Fruit fly (Drosophila melanogaster): ENCODE measurements around the gene CG43335.

Gene CG43335

DNA sequence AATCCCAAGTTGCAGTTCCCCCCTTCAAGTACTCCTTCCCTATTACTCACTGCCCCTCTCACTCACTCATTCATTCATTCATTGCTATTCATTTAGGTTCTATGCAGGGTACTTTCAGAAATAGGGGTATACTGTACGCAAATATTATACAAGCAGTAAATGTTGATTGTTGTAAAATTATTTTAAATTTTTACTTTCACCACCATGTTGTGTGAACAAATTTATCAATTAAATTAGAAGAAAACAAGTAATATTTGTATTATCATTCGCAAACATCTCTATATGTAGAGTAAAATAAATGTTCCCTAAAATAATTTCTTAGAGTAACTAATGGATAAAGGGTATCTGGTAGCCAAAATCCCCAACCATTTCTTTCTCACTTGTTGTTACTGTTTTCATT is 15.0 kb downstream of the CG43335 start (continued):
- TF ChIP-seq Ets21C (GFP tag; optimal IDR thresholded peaks at IDR 0.05) (no peak), cyc (GFP tag; optimal IDR thresholded peaks at IDR 0.05) (no peak), Sox102F (GFP tag; optimal IDR thresholded peaks at IDR 0.05) (no peak), topi (GFP tag; optimal IDR thresholded peaks at IDR 0.05) (peak; percentile 24), CG6163 (GFP tag; IDR thresholded peaks at IDR 0.05) (no peak), CG34406 (GFP tag; optimal IDR thresholded peaks at IDR 0.05) (peak; percentile 7), CG10631 (GFP tag; optimal IDR thresholded peaks at IDR 0.05) (peak; percentile 56), CG7368 (GFP tag; optimal IDR thresholded peaks at IDR 0.05) (no peak), CG8632 (GFP tag; optimal IDR thresholded peaks at IDR 0.05) (peak; percentile 28), CG4318 (GFP tag; optimal IDR thresholded peaks at IDR 0.05) (no peak), CG11902 (GFP tag; optimal IDR thresholded peaks at IDR 0.05) (no peak), Eip78C (GFP tag) (peak; percentile 74), CG31627 (GFP tag; optimal IDR thresholded peaks at IDR 0.05) (peak; percentile 18), dsx (GFP tag; optimal IDR thresholded peaks at IDR 0.05; ENCODE audit: poor library complexity, severe bottlenecking) (peak; percentile 20), spab (GFP tag; optimal IDR thresholded peaks at IDR 0.05) (peak; percentile 47), CG6276 (GFP tag; optimal IDR thresholded peaks at IDR 0.05) (no peak), CG11294 (GFP tag; IDR thresholded peaks at IDR 0.05) (no peak), fd59A (GFP tag; optimal IDR thresholded peaks at IDR 0.05) (peak; percentile 62), Blimp-1 (GFP tag; optimal IDR thresholded peaks at IDR 0.05) (no peak), Hr38 (GFP tag; optimal IDR thresholded peaks at IDR 0.05) (no peak), Smox (GFP tag; optimal IDR thresholded peaks at IDR 0.05) (peak; percentile 21), eg (GFP tag; IDR thresholded peaks at IDR 0.05) (no peak), CG3919 (GFP tag; optimal IDR thresholded peaks at IDR 0.05) (peak; percentile 45), Hr4 (GFP tag; optimal IDR thresholded peaks at IDR 0.05) (peak; percentile 49), Eip93F (GFP tag; optimal IDR thresholded peaks at IDR 0.05) (no peak), CG6854 (GFP tag; optimal IDR thresholded peaks at IDR 0.05) (no peak), Gug (GFP tag; IDR thresholded peaks at IDR 0.05) (no peak; the same call in 1 of the 2 replicates), CG3032 (tag; optimal IDR thresholded peaks at IDR 0.05) (peak; percentile 78), Sox15 (GFP tag; optimal IDR thresholded peaks at IDR 0.05) (no peak)

dm6 chr3R:15650669-15651068 is 15.4 kb downstream of the CG43335 start:
- TF ChIP-seq Ets21C (GFP tag; optimal IDR thresholded peaks at IDR 0.05) (no peak), CG8119 (GFP tag; IDR thresholded peaks at IDR 0.05) (0 out of 3 replicates have a peak, but pooled peaks have one; percentile 2)

DNA sequence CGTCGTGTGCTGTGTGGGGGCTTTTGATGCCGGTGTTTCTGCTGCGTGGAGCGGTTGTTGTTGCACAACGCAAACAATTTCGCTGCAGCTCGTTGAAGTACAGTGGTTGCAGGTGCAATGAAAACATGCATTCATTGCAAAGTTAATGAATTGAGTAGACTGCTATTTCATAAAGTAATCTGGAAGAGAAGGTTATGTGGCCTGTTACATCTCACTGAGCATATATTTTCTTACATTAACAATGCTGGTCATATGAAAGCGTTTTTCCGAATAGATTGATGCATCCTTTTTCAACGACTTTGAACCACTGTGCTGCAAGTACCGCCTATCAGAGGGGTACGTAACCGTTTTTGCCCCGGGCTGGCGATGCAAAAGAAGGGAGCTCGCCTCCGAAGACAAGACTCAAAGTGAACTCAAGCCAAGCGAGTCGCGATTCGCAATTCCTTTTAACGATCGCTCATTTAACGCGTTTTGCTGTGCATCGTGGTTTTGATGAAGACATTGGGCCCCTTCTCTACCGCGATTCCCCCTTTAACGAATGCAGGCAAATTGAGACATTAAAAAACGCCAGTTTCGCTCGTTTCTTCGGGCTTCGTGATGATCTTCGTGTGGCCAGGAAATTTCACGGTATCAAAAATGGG is 16.6 kb downstream of the CG43335 start:
- TF ChIP-seq lz (GFP tag; optimal IDR thresholded peaks at IDR 0.05) (peak; percentile 96), esn (GFP tag; optimal IDR thresholded peaks at IDR 0.05) (peak; percentile 97), vri (GFP tag; optimal IDR thresholded peaks at IDR 0.05) (peak; percentile 93), CG3919 (GFP tag; optimal IDR thresholded peaks at IDR 0.05) (peak; percentile 99), CG6792 (GFP tag; optimal IDR thresholded peaks at IDR 0.05) (peak; percentile 97), CG8119 (GFP tag; IDR thresholded peaks at IDR 0.05) (peak; percentile 97), CG6808 (GFP tag; optimal IDR thresholded peaks at IDR 0.05) (peak; percentile 96), CG16779 (tag; optimal IDR thresholded peaks at IDR 0.05) (peak; percentile 94), CG11294 (GFP tag; IDR thresholded peaks at IDR 0.05) (peak; percentile 92), Sox15 (GFP tag; optimal IDR thresholded peaks at IDR 0.05) (peak; percentile 95), fd85E (GFP tag; optimal IDR thresholded peaks at IDR 0.05) (peak; percentile 97), Sox14 (GFP tag; optimal IDR thresholded peaks at IDR 0.05) (peak; percentile 98), CG32006 (GFP tag; optimal IDR thresholded peaks at IDR 0.05) (peak; percentile 96), CG6163 (GFP tag; IDR thresholded peaks at IDR 0.05) (peak; percentile 99), CG31627 (GFP tag; optimal IDR thresholded peaks at IDR 0.05) (peak; percentile 95), dsx (GFP tag; optimal IDR thresholded peaks at IDR 0.05; ENCODE audit: poor library complexity, severe bottlenecking) (peak; percentile 97), Hr38 (GFP tag; optimal IDR thresholded peaks at IDR 0.05) (peak; percentile 49), dac (GFP tag; optimal IDR thresholded peaks at IDR 0.05) (peak; percentile 94), CG9139 (GFP tag; optimal IDR thresholded peaks at IDR 0.05) (peak; percentile 86), OdsH (GFP tag; optimal IDR thresholded peaks at IDR 0.05) (peak; percentile 95), Met (GFP tag; optimal IDR thresholded peaks at IDR 0.05) (peak; percentile 96), salr (GFP tag; optimal IDR thresholded peaks at IDR 0.05) (peak; percentile 92 to 94), eg (GFP tag; IDR thresholded peaks at IDR 0.05) (peak; percentile 96), CG6276 (GFP tag; optimal IDR thresholded peaks at IDR 0.05) (peak; percentile 96), CG6854 (GFP tag; optimal IDR thresholded peaks at IDR 0.05) (peak; percentile 95), fkh (GFP tag; optimal IDR thresholded peaks at IDR 0.05) (peak; percentile 1), spab (GFP tag; optimal IDR thresholded peaks at IDR 0.05) (peak; percentile 98), Hr4 (GFP tag; optimal IDR thresholded peaks at IDR 0.05) (peak; percentile 96), achi (GFP tag; optimal IDR thresholded peaks at IDR 0.05) (peak; percentile 96)

Measured in whole organism, prepupa.